Fruit fly (Drosophila melanogaster) whole organism, adult: ENCODE data around the gene CG2540.

ENCODE experiments used
- CG11617 ChIP-seq: fragments of 200-800 bp; sonication (Bioruptor generic); optimal IDR thresholded peaks from 2 replicates; lab custom pipeline; 2017; ENCODE audit warnings: mild to moderate bottlenecking, missing biosample characterization, missing genetic modification reagents, missing genetic modification characterization
- CG5204 ChIP-seq: fragments of 200-800 bp; sonication (Bioruptor generic); optimal IDR thresholded peaks from 2 replicates; lab custom pipeline; 2016; ENCODE audit warnings: missing biosample characterization, missing genetic modification characterization
- cnc ChIP-seq, 2 experiments: fragments of >200 bp; optimal IDR thresholded peaks; 2 replicates each; lab custom pipeline; 2017
- ovo ChIP-seq: fragments of 200-800 bp; sonication (Bioruptor generic); optimal IDR thresholded peaks from 2 replicates; lab custom pipeline; 2016; ENCODE audit warnings: missing biosample characterization, missing genetic modification characterization
- pad ChIP-seq: fragments of 200-800 bp; sonication (Bioruptor generic); optimal IDR thresholded peaks from 3 replicates; lab custom pipeline; 2017; ENCODE audit warnings: missing biosample characterization, missing genetic modification characterization, mild to moderate bottlenecking, moderate library complexity, missing genetic modification reagents

DNA sequence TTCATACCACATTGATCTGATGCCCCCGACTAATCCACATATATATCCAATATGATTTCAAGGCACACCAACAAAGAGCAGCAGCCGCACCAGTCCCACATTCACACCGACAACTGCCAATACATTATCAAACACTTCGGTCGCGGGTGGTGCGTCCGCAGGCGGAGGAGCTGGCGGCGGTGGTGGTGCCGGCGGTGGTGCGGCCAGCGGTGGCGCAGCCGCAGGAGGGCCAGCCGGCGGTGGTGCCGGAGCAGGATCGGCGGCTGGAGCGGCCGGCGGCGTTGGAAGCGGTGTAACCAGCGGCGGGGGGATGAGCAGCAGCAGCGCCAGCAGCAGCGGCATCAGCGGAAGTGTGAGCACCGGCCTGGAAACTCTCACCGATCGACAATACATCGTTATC lies 21.9 kb downstream of the CG2540 start:
- TF ChIP-seq CG5204 (GFP tag; lab: Kevin White, UChicago): no peak
- TF ChIP-seq cnc (optimal IDR thresholded peaks at IDR 0.05; lab: Kevin White, UChicago): no peak
- no peak for TF ChIP-seq CG11617 (GFP tag; lab: Kevin White, UChicago)
- TF ChIP-seq pad: no peak
- no peak for TF ChIP-seq ovo (GFP tag; lab: Kevin White, UChicago)
